Worm (Caenorhabditis elegans) whole organism, late embryonic: Measurements from ENCODE around the gene mlt-4.

ENCODE experiments used
- K02D7.2 ChIP-seq: sonication (generic microtip); optimal IDR thresholded peaks from 2 replicates; lab custom pipeline; 2017; ENCODE audit warnings: mild to moderate bottlenecking, missing genetic modification characterization, missing compliant biosample characterization
- Y22D7AL.16 ChIP-seq: sonication (generic microtip); optimal IDR thresholded peaks from 2 replicates; lab custom pipeline; 2016; ENCODE audit warnings: missing genetic modification characterization, missing compliant biosample characterization
- hlh-15 ChIP-seq: sonication (generic microtip); optimal IDR thresholded peaks from 2 replicates; lab custom pipeline; 2016; ENCODE audit warnings: missing genetic modification characterization, missing compliant biosample characterization
- hlh-8 ChIP-seq: sonication (generic microtip); optimal IDR thresholded peaks from 2 replicates; lab custom pipeline; 2016; ENCODE audit warnings: missing genotype, missing genetic modification characterization, missing compliant biosample characterization
- nfya-1 ChIP-seq: sonication (generic microtip); optimal IDR thresholded peaks from 2 replicates; lab custom pipeline; 2017; ENCODE audit warnings: missing genetic modification characterization, mild to moderate bottlenecking, missing compliant biosample characterization, antibody characterized with exemption, moderate library complexity
- nhr-11 ChIP-seq: fragments of 150-350 bp; optimal IDR thresholded peaks from 2 replicates; lab custom pipeline; 2014; ENCODE audit warnings: missing biosample characterization, missing genetic modification characterization
- odd-2 ChIP-seq: sonication (generic microtip); optimal IDR thresholded peaks from 2 replicates; lab custom pipeline; 2017; ENCODE audit warnings: antibody characterized with exemption, mild to moderate bottlenecking, missing genetic modification characterization, missing compliant biosample characterization
- tbx-2 ChIP-seq: sonication (generic microtip); optimal IDR thresholded peaks from 2 replicates; lab custom pipeline; 2016; ENCODE audit warnings: missing genetic modification characterization, missing compliant biosample characterization
- unc-42 ChIP-seq: sonication (generic microtip); optimal IDR thresholded peaks from 2 replicates; lab custom pipeline; 2016; ENCODE audit warnings: missing genotype, missing genetic modification characterization, missing compliant biosample characterization
- unc-86 ChIP-seq: sonication (generic microtip); optimal IDR thresholded peaks from 2 replicates; lab custom pipeline; 2016; ENCODE audit warnings: missing genetic modification characterization, missing compliant biosample characterization
- zip-5 ChIP-seq: sonication (generic microtip); optimal IDR thresholded peaks from 2 replicates; lab custom pipeline; 2016; ENCODE audit warnings: missing genetic modification characterization, missing compliant biosample characterization

mlt-4 gene

ce11 chrV:20233743-20234142, 55.5 kb downstream of the mlt-4 start, which contains the start of gene Y113G7B.15:
TSS of gene Y113G7B.15 (minus strand) at chrV:20233843.
- TF ChIP-seq nfya-1 (no peak), hlh-8 (tag; lab: Kevin White, UChicago) (no peak), K02D7.2 (no peak), tbx-2 (no peak), odd-2 (tag; lab: Kevin White, UChicago) (no peak), hlh-15 (tag; lab: Kevin White, UChicago) (no peak), unc-86 (tag; lab: Kevin White, UChicago) (no peak), unc-42 (tag; lab: Kevin White, UChicago) (no peak), nhr-11 (tag; lab: Kevin White, UChicago) (no peak), zip-5 (tag; lab: Kevin White, UChicago) (no peak), Y22D7AL.16 (tag; lab: Kevin White, UChicago) (no peak)
